Fruit fly (Drosophila melanogaster): ENCODE results near the gene Snx6.
A peak's percentile ranks its signal among the peaks of the same experiment; 100 is the strongest.

- TF ChIP-seq fkh (GFP tag; optimal IDR thresholded peaks at IDR 0.05): no peak
- TF ChIP-seq CG9139 (GFP tag; optimal IDR thresholded peaks at IDR 0.05): peak; percentile 86
- peak; percentile 77 for TF ChIP-seq acj6 (GFP tag; optimal IDR thresholded peaks at IDR 0.05)
Observed at dm6 chr2L:8232389-8232788, 11.8 kb upstream of the Snx6 start.

Data from whole organism, prepupa.